Worm (Caenorhabditis elegans) whole organism, young adult: ENCODE results near the gene C10C6.3.
A peak's percentile ranks its signal among the peaks of the same experiment; 100 is the strongest.

Source experiments
- B0035.1 ChIP-seq: sonication (generic microtip); optimal IDR thresholded peaks from 2 replicates; lab custom pipeline; 2016; ENCODE audit warnings: missing genetic modification characterization, mild to moderate bottlenecking, missing compliant biosample characterization, missing genotype, missing genetic modification reagents
- Y53F4B.3 ChIP-seq: fragments of 200-800 bp; sonication (Bioruptor generic); IDR thresholded peaks from 2 replicates; pipeline ENCODE4 v1.3.6; 2022; ENCODE audit warnings: missing genetic modification reagents, missing genetic modification characterization, missing compliant biosample characterization
- ama-1 ChIP-seq, 3 experiments: fragments of 150-350 bp in 1 of 3; sonication (generic microtip) in 2 of 3; optimal IDR thresholded peaks; 2 replicates each; lab custom pipeline; 2014 to 2018; ENCODE audit warnings: missing biosample characterization in 2 of 3, missing genetic modification characterization in 2 of 3, missing genetic modification reagents in 2 of 3
- let-526 ChIP-seq: fragments of 200-800 bp; sonication (Bioruptor generic); IDR thresholded peaks from 2 replicates; pipeline ENCODE4 v1.3.6; 2022; ENCODE audit warnings: missing genetic modification reagents, missing genetic modification characterization, missing compliant biosample characterization
- lin-54 ChIP-seq: fragments of 200-800 bp; sonication (Bioruptor generic); optimal IDR thresholded peaks from 2 replicates; lab custom pipeline; 2018; ENCODE audit warnings: mild to moderate bottlenecking, missing genetic modification characterization, missing compliant biosample characterization
- pbrm-1 ChIP-seq: fragments of 200-800 bp; sonication (Bioruptor generic); IDR thresholded peaks from 2 replicates; pipeline ENCODE4 v1.3.6; 2022; ENCODE audit warnings: missing genetic modification reagents, missing genetic modification characterization, missing compliant biosample characterization
- pha-4 ChIP-seq: fragments of 150-350 bp; sonication (generic microtip); optimal IDR thresholded peaks from 2 replicates; lab custom pipeline; 2014; ENCODE audit warnings: missing biosample characterization, missing genetic modification reagents, missing genetic modification characterization

DNA sequence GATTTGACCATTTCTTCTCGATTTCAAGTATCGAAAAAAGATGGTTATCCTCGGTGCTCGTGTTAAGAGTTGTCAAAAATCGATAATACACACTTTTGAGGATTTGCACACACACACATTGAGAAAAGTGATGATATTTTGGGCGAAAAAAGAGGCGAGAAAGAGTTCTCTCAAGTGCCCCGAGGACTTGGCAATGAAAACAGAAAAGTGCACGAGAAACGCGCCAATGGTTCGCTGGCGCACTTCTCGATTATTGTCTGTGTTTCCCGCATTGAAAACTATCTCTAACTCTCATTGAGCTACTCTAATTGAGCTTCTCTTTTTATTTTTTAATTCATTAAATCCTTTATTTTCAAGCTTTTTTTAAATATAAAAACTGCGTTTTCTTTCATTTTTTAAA, 31.3 kb downstream of the C10C6.3 start:
- TF ChIP-seq Y53F4B.3 (GFP tag; lab: Robert Waterston, UW) (no peak), ama-1 (optimal IDR thresholded peaks at IDR 0.05; lab: Kevin White, UChicago) (no peak), ama-1 (GFP tag; optimal IDR thresholded peaks at IDR 0.05; lab: Kevin White, UChicago) (no peak), let-526 (GFP tag; lab: Robert Waterston, UW) (no peak), B0035.1 (tag; lab: Kevin White, UChicago) (no peak), pbrm-1 (GFP tag; lab: Robert Waterston, UW) (peak; percentile 72; the same call in 1 of the 2 replicates), lin-54 (peak; percentile 43), pha-4 (tag; lab: Kevin White, UChicago) (peak; percentile 1)
